Fruit fly (Drosophila melanogaster): ENCODE results near the gene Phf5a.

The Phf5a gene

DNA sequence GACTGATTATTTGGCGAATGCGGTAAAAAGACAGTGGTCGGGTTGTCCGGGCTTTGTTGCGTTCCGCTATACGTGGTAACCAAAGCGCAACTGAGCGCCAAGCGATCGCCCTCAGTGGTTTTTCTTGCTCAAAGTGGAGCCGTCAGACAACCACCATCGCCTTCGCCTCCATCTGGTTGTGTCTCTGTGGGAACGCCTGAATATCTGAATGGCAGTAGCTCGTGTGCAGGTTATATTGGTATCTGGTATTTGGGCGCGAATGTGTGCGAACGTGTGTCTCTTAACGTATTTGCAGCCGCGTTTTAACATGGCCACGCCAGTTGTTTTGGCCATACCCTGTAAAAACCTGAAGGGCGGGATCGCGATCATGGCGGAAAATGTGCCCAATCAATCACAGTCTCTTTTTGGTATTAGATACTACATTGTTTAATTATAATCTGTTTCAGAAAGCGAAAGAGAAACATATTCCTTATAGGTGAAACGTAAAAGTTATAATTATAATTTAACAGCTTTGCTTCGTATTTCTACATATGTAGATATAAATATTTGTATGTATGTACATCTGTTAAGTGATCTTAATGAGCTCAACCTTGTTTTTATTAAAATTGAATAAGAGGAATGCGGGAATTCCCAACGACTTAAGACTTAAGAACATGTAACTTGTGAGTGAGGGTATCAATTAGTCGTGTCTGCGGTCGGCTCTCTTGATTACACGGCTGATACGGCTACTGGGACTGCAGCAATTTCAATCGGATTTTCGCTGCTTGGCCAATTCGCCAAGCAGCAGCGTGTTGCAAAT lies 18.5 kb downstream of the Phf5a start (continued):
- TF ChIP-seq sna (GFP tag; IDR thresholded peaks at IDR 0.05; ENCODE audit: partially characterized antibody) = no peak
- TF ChIP-seq so (GFP tag; IDR thresholded peaks at IDR 0.05) = peak; percentile 16; the same call in 1 of the 3 replicates
- TF ChIP-seq CG17385 (GFP tag; optimal IDR thresholded peaks at IDR 0.05) = no peak
- no peak for TF ChIP-seq Hand (GFP tag; optimal IDR thresholded peaks at IDR 0.05)
- TF ChIP-seq Dad (GFP tag; optimal IDR thresholded peaks at IDR 0.05) = no peak
- no peak for TF ChIP-seq ewg (GFP tag; optimal IDR thresholded peaks at IDR 0.05)
- peak; percentile 47 for TF ChIP-seq CG15269 (tag; optimal IDR thresholded peaks at IDR 0.05)
- TF ChIP-seq Hmx (GFP tag; optimal IDR thresholded peaks at IDR 0.05) = no peak
- no peak for TF ChIP-seq Xbp1 (GFP tag; optimal IDR thresholded peaks at IDR 0.05)
- TF ChIP-seq CG9215 (GFP tag; IDR thresholded peaks at IDR 0.05) = no peak
- no peak for TF ChIP-seq cad (GFP tag; optimal IDR thresholded peaks at IDR 0.05)
- TF ChIP-seq fru (optimal IDR thresholded peaks at IDR 0.05) = no peak
- peak; percentile 14 for TF ChIP-seq lab (GFP tag; optimal IDR thresholded peaks at IDR 0.05)
- peak; percentile 38 for TF ChIP-seq bcd (GFP tag; optimal IDR thresholded peaks at IDR 0.05)
- no peak for TF ChIP-seq CG43689 (GFP tag; IDR thresholded peaks at IDR 0.05)
- TF ChIP-seq salm (tag; optimal IDR thresholded peaks at IDR 0.05) = no peak
- no peak for TF ChIP-seq CHES-1-like (GFP tag; optimal IDR thresholded peaks at IDR 0.05)
- no peak for TF ChIP-seq Doc2 (GFP tag; IDR thresholded peaks at IDR 0.05)
- no peak for TF ChIP-seq pfk (GFP tag; optimal IDR thresholded peaks at IDR 0.05)
- TF ChIP-seq CG18599 (GFP tag; optimal IDR thresholded peaks at IDR 0.05) = peak; percentile 10
- TF ChIP-seq CG10267 (tag; optimal IDR thresholded peaks at IDR 0.05) = peak; percentile 8
- no peak for TF ChIP-seq al (GFP tag; IDR thresholded peaks at IDR 0.05)
- TF ChIP-seq fd64A (GFP tag; optimal IDR thresholded peaks at IDR 0.05) = no peak
- peak; percentile 5 for TF ChIP-seq unpg (GFP tag; optimal IDR thresholded peaks at IDR 0.05)
- TF ChIP-seq CG31365 (tag; optimal IDR thresholded peaks at IDR 0.05) = no peak
- no peak for TF ChIP-seq hb (GFP tag; IDR thresholded peaks at IDR 0.05; ENCODE audit: partially characterized antibody)
- no peak for TF ChIP-seq Rx (GFP tag; IDR thresholded peaks at IDR 0.05)
- TF ChIP-seq Dll (GFP tag; IDR thresholded peaks at IDR 0.05; ENCODE audit: partially characterized antibody) = no peak
- TF ChIP-seq Ravus (GFP tag; IDR thresholded peaks at IDR 0.05) = no peak
- peak; percentile 53; the same call in 1 of the 3 replicates for TF ChIP-seq ci (GFP tag; IDR thresholded peaks at IDR 0.05)
- TF ChIP-seq fd96Cb (tag; optimal IDR thresholded peaks at IDR 0.05) = no peak
- TF ChIP-seq klu (GFP tag; IDR thresholded peaks at IDR 0.05) = no peak
- 0 out of 2 replicates have a peak, but pooled peaks have one; percentile 14 for TF ChIP-seq lmd (GFP tag; IDR thresholded peaks at IDR 0.05)
- no peak for TF ChIP-seq sug (tag; optimal IDR thresholded peaks at IDR 0.05)
- TF ChIP-seq CG11093 (GFP tag; IDR thresholded peaks at IDR 0.05) = no peak
- TF ChIP-seq CG3407 (GFP tag; optimal IDR thresholded peaks at IDR 0.05) = no peak
- peak; percentile 36 for TF ChIP-seq mirr (GFP tag; optimal IDR thresholded peaks at IDR 0.05)
- TF ChIP-seq jing (GFP tag; optimal IDR thresholded peaks at IDR 0.05) = no peak
- no peak for TF ChIP-seq ERR (GFP tag; optimal IDR thresholded peaks at IDR 0.05)
- no peak for TF ChIP-seq CG6272 (GFP tag; IDR thresholded peaks at IDR 0.05)
- TF ChIP-seq nom (GFP tag; optimal IDR thresholded peaks at IDR 0.05) = no peak
- no peak for TF ChIP-seq danr (GFP tag; IDR thresholded peaks at IDR 0.05)
- no peak for TF ChIP-seq hkb (optimal IDR thresholded peaks at IDR 0.05)
- no peak for TF ChIP-seq hkb (GFP tag; IDR thresholded peaks at IDR 0.05)
- no peak for TF ChIP-seq CG6765 (GFP tag; optimal IDR thresholded peaks at IDR 0.05)
- TF ChIP-seq lilli (GFP tag; optimal IDR thresholded peaks at IDR 0.05) = no peak
- TF ChIP-seq CG17912 (GFP tag; optimal IDR thresholded peaks at IDR 0.05) = no peak
- peak; percentile 52 for TF ChIP-seq Sox100B (GFP tag; optimal IDR thresholded peaks at IDR 0.05)
- TF ChIP-seq CG11398 (GFP tag; optimal IDR thresholded peaks at IDR 0.05) = no peak
- TF ChIP-seq vvl (GFP tag; IDR thresholded peaks at IDR 0.05) = peak; percentile 22; the same call in 1 of the 2 replicates
